Fruit fly (Drosophila melanogaster) whole organism, prepupa: Measurements from ENCODE around the gene CG11350.

Source experiments
- Blimp-1 ChIP-seq: fragments of 200-800 bp; sonication (Bioruptor generic); optimal IDR thresholded peaks from 3 replicates; lab custom pipeline; 2017; ENCODE audit warnings: missing biosample characterization, missing genetic modification characterization, mild to moderate bottlenecking, moderate library complexity, missing genetic modification reagents
- CG3919 ChIP-seq: fragments of 200-800 bp; sonication (Bioruptor generic); optimal IDR thresholded peaks from 3 replicates; lab custom pipeline; 2016; ENCODE audit warnings: missing biosample characterization, missing genetic modification characterization
- CG4318 ChIP-seq: fragments of 200-800 bp; sonication (Bioruptor generic); optimal IDR thresholded peaks from 3 replicates; lab custom pipeline; 2017; ENCODE audit warnings: missing biosample characterization, mild to moderate bottlenecking, missing genetic modification characterization
- CG6276 ChIP-seq: fragments of 200-800 bp; sonication (Bioruptor generic); optimal IDR thresholded peaks from 2 replicates; lab custom pipeline; 2017; ENCODE audit warnings: missing biosample characterization, mild to moderate bottlenecking, missing genetic modification characterization
- CG6792 ChIP-seq: fragments of 200-800 bp; sonication (Bioruptor generic); optimal IDR thresholded peaks from 3 replicates; lab custom pipeline; 2016; ENCODE audit warnings: missing biosample characterization, missing genetic modification characterization
- CG8319 ChIP-seq: fragments of 200-800 bp; sonication (Bioruptor generic); optimal IDR thresholded peaks from 3 replicates; lab custom pipeline; 2016; ENCODE audit warnings: missing biosample characterization, missing genetic modification characterization
- CG9139 ChIP-seq: fragments of 200-800 bp; sonication (Bioruptor generic); optimal IDR thresholded peaks from 3 replicates; lab custom pipeline; 2017; ENCODE audit warnings: missing biosample characterization, mild to moderate bottlenecking, missing genetic modification characterization
- Hr39 ChIP-seq: fragments of 200-800 bp; sonication (Bioruptor generic); optimal IDR thresholded peaks from 2 replicates; lab custom pipeline; 2016; ENCODE audit warnings: missing biosample characterization, missing genetic modification characterization
- Hr4 ChIP-seq: fragments of 200-800 bp; sonication (Bioruptor generic); optimal IDR thresholded peaks from 3 replicates; lab custom pipeline; 2016; ENCODE audit warnings: missing biosample characterization, missing genetic modification characterization
- Sox15 ChIP-seq: fragments of 200-800 bp; sonication (Bioruptor generic); optimal IDR thresholded peaks from 3 replicates; lab custom pipeline; 2016; ENCODE audit warnings: missing biosample characterization, missing genetic modification characterization
- dac ChIP-seq: fragments of 200-800 bp; sonication (Bioruptor generic); optimal IDR thresholded peaks from 2 replicates; lab custom pipeline; 2017; ENCODE audit warnings: missing biosample characterization, mild to moderate bottlenecking, missing genetic modification characterization
- spab ChIP-seq: fragments of 200-800 bp; sonication (Bioruptor generic); optimal IDR thresholded peaks from 2 replicates; lab custom pipeline; 2017; ENCODE audit warnings: missing biosample characterization, mild to moderate bottlenecking, missing genetic modification characterization, missing genetic modification reagents

DNA sequence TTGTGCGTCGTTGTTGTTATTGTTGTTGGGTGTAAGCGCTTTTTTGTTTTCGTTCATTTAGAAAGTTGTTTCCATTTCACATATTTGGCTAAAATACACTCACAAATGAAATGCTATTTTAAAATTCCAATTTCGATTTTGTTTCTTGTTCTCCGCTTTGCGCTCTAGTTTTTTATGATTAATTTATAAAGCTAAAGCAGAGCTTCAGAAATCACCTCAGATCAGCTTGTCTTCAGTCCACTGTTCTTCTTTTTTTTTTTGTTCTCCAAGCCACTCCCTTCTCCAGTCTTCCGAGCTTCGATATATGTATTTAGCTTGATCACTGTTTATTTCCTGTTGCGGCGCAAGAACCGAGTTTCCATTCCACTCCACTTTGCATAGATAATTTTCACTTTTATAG is 25.2 kb downstream of the CG11350 start:
- TF ChIP-seq CG9139 (GFP tag; lab: Kevin White, UChicago) (no peak), spab (GFP tag; lab: Kevin White, UChicago) (no peak), CG3919 (GFP tag; lab: Kevin White, UChicago) (no peak), CG4318 (GFP tag; lab: Kevin White, UChicago) (no peak), CG6276 (GFP tag; lab: Kevin White, UChicago) (no peak), Sox15 (GFP tag; lab: Kevin White, UChicago) (no peak), Hr39 (GFP tag; lab: Kevin White, UChicago) (no peak), Blimp-1 (no peak), Hr4 (GFP tag; lab: Kevin White, UChicago) (no peak), CG6792 (GFP tag; lab: Kevin White, UChicago) (no peak), dac (GFP tag; lab: Kevin White, UChicago) (no peak), CG8319 (GFP tag; lab: Kevin White, UChicago) (no peak)
